Fruit fly (Drosophila melanogaster) whole organism, embryonic: ENCODE data around the gene CRAT.

Experiments
- BtbVII ChIP-seq: fragments of 200-800 bp; sonication (Bioruptor generic); optimal IDR thresholded peaks from 3 replicates; lab custom pipeline; 2017; ENCODE audit warnings: missing biosample characterization, mild to moderate bottlenecking, missing genetic modification characterization
- Bteb2 ChIP-seq: fragments of 200-800 bp; sonication (Bioruptor generic); optimal IDR thresholded peaks from 2 replicates; lab custom pipeline; 2016; ENCODE audit warnings: missing biosample characterization, missing genetic modification characterization
- CG10565 ChIP-seq: fragments of 200-800 bp; sonication (Bioruptor generic); optimal IDR thresholded peaks from 3 replicates; lab custom pipeline; 2016; ENCODE audit warnings: missing biosample characterization, mild to moderate bottlenecking, missing genetic modification characterization
- CG11398 ChIP-seq: fragments of 200-800 bp; sonication (Bioruptor generic); optimal IDR thresholded peaks from 2 replicates; lab custom pipeline; 2016; ENCODE audit warnings: missing biosample characterization, missing genetic modification characterization
- CG1233 ChIP-seq: fragments of 200-800 bp; sonication (Bioruptor generic); optimal IDR thresholded peaks from 4 replicates; lab custom pipeline; 2018; ENCODE audit warnings: missing biosample characterization, mild to moderate bottlenecking, missing genetic modification characterization
- CG12744 ChIP-seq: fragments of 200-800 bp; sonication (Bioruptor generic); optimal IDR thresholded peaks from 2 replicates; lab custom pipeline; 2016; ENCODE audit warnings: missing biosample characterization, missing genetic modification characterization
- CG14710 ChIP-seq: fragments of 200-800 bp; sonication (Bioruptor generic); optimal IDR thresholded peaks from 3 replicates; lab custom pipeline; 2019; ENCODE audit warnings: missing biosample characterization, mild to moderate bottlenecking, missing genetic modification characterization, moderate library complexity
- CG17568 ChIP-seq: fragments of 200-800 bp; sonication (Bioruptor generic); optimal IDR thresholded peaks from 2 replicates; lab custom pipeline; 2018; ENCODE audit warnings: missing biosample characterization, mild to moderate bottlenecking, missing genetic modification characterization, moderate library complexity
- CG17612 ChIP-seq: fragments of 200-800 bp; sonication (Bioruptor generic); IDR thresholded peaks from 2 replicates; pipeline ENCODE4 v1.3.6; 2022; ENCODE audit warnings: missing biosample characterization, missing genetic modification characterization
- CG18011 ChIP-seq: fragments of 200-800 bp; sonication (Bioruptor generic); optimal IDR thresholded peaks from 2 replicates; lab custom pipeline; 2017; ENCODE audit warnings: missing biosample characterization, missing genetic modification characterization, mild to moderate bottlenecking, moderate library complexity, missing genotype
- CG18619 ChIP-seq: fragments of 200-800 bp; sonication (Bioruptor generic); optimal IDR thresholded peaks from 3 replicates; lab custom pipeline; 2017; ENCODE audit warnings: missing biosample characterization, mild to moderate bottlenecking, missing genetic modification characterization
- CG2129 ChIP-seq: fragments of 200-800 bp; sonication (Bioruptor generic); IDR thresholded peaks from 2 replicates; pipeline ENCODE4 v1.3.6; 2022; ENCODE audit warnings: missing biosample characterization, missing genetic modification characterization; ENCODE audit not compliant: partially characterized antibody
- CG2889 ChIP-seq: fragments of 200-800 bp; sonication (Bioruptor generic); IDR thresholded peaks from 3 replicates; pipeline ENCODE4 v1.3.6; 2022; ENCODE audit warnings: missing biosample characterization, missing genetic modification characterization
- CG30020 ChIP-seq: fragments of 200-800 bp; optimal IDR thresholded peaks from 2 replicates; lab custom pipeline; 2019; ENCODE audit warnings: missing biosample characterization, mild to moderate bottlenecking, missing genetic modification characterization, moderate library complexity
- CG32767 ChIP-seq: fragments of 200-800 bp; sonication (Bioruptor generic); IDR thresholded peaks from 2 replicates; pipeline ENCODE4 v1.3.6; 2022; ENCODE audit warnings: missing biosample characterization, missing genetic modification characterization
- CG3847 ChIP-seq: fragments of 200-800 bp; sonication (Bioruptor generic); IDR thresholded peaks from 2 replicates; pipeline ENCODE4 v1.3.6; 2022; ENCODE audit warnings: missing biosample characterization, missing genetic modification characterization
- CG5245 ChIP-seq: fragments of 200-800 bp; sonication (Bioruptor generic); optimal IDR thresholded peaks from 3 replicates; lab custom pipeline; 2016; ENCODE audit warnings: missing biosample characterization, missing genetic modification characterization
- CG6791 ChIP-seq: fragments of 200-800 bp; sonication (Bioruptor generic); IDR thresholded peaks from 3 replicates; pipeline ENCODE4 v1.3.6; 2022; ENCODE audit warnings: missing biosample characterization, missing genetic modification characterization; ENCODE audit not compliant: partially characterized antibody
- CG6854 ChIP-seq: fragments of 200-800 bp; sonication (Bioruptor generic); optimal IDR thresholded peaks from 3 replicates; lab custom pipeline; 2017; ENCODE audit warnings: missing biosample characterization, mild to moderate bottlenecking, missing genetic modification characterization
- CG7928 ChIP-seq: fragments of 200-800 bp; sonication (Bioruptor generic); optimal IDR thresholded peaks from 2 replicates; lab custom pipeline; 2017; ENCODE audit warnings: missing biosample characterization, mild to moderate bottlenecking, missing genetic modification characterization
- CG8089 ChIP-seq: fragments of 200-800 bp; sonication (Bioruptor generic); optimal IDR thresholded peaks from 3 replicates; lab custom pipeline; 2016; ENCODE audit warnings: missing biosample characterization, missing genetic modification characterization
- CG8765 ChIP-seq: fragments of 200-800 bp; sonication (Bioruptor generic); IDR thresholded peaks from 2 replicates; pipeline ENCODE4 v1.3.6; 2022; ENCODE audit warnings: missing biosample characterization, missing genetic modification characterization
- CG9932 ChIP-seq: fragments of 200-800 bp; sonication (Bioruptor generic); IDR thresholded peaks from 2 replicates; pipeline ENCODE4 v1.3.6; 2022; ENCODE audit warnings: missing biosample characterization, missing genetic modification characterization
- CTCF ChIP-seq: fragments of 200-800 bp; sonication (Bioruptor generic); optimal IDR thresholded peaks from 2 replicates; lab custom pipeline; 2017; ENCODE audit warnings: missing biosample characterization, mild to moderate bottlenecking, missing genetic modification characterization, moderate library complexity
- Deaf1 ChIP-seq: fragments of 200-800 bp; optimal IDR thresholded peaks from 3 replicates; lab custom pipeline; 2019; ENCODE audit warnings: missing biosample characterization, mild to moderate bottlenecking, missing genetic modification characterization, moderate library complexity
- Dll ChIP-seq: fragments of 200-800 bp; sonication (Bioruptor generic); IDR thresholded peaks from 4 replicates; pipeline ENCODE4 v1.3.6; 2022; ENCODE audit warnings: missing biosample characterization, missing genetic modification characterization; ENCODE audit not compliant: partially characterized antibody
- Fer2 ChIP-seq: fragments of 200-800 bp; sonication (Bioruptor generic); optimal IDR thresholded peaks from 2 replicates; lab custom pipeline; 2018; ENCODE audit warnings: missing biosample characterization, mild to moderate bottlenecking, missing genetic modification characterization, moderate library complexity
- HLH54F ChIP-seq: fragments of 200-800 bp; sonication (Bioruptor generic); optimal IDR thresholded peaks from 3 replicates; lab custom pipeline; 2016; ENCODE audit warnings: missing biosample characterization, missing genetic modification characterization
- Hr51 ChIP-seq, 2 experiments: fragments of 200-800 bp; sonication (Bioruptor generic); optimal IDR thresholded peaks; 2 replicates in 1 of 2; 3 replicates in 1 of 2; lab custom pipeline; 2016 to 2018; ENCODE audit warnings: missing biosample characterization in 2 of 2, missing genetic modification characterization in 2 of 2, mild to moderate bottlenecking in 1 of 2, moderate library complexity in 1 of 2
- Lpt ChIP-seq: fragments of >200 bp; optimal IDR thresholded peaks from 2 replicates; lab custom pipeline; 2018; ENCODE audit warnings: missing biosample characterization, missing genetic modification characterization
- MBD-R2 ChIP-seq: fragments of 200-800 bp; sonication (Bioruptor generic); IDR thresholded peaks from 2 replicates; pipeline ENCODE4 v1.3.6; 2022; ENCODE audit warnings: missing biosample characterization, missing genetic modification characterization
- Myb ChIP-seq: fragments of 200-800 bp; sonication (Bioruptor generic); optimal IDR thresholded peaks from 2 replicates; lab custom pipeline; 2016; ENCODE audit warnings: missing biosample characterization, missing genetic modification characterization
- Rfx ChIP-seq: fragments of 200-800 bp; sonication (Bioruptor generic); IDR thresholded peaks from 2 replicates; pipeline ENCODE4 v1.3.6; 2022; ENCODE audit warnings: missing biosample characterization, missing genetic modification characterization
- Ssrp ChIP-seq: fragments of 200-800 bp; sonication (Bioruptor generic); optimal IDR thresholded peaks from 2 replicates; lab custom pipeline; 2018; ENCODE audit warnings: missing biosample characterization, mild to moderate bottlenecking, missing genetic modification characterization, moderate library complexity
- Tbp ChIP-seq: fragments of >200 bp; optimal IDR thresholded peaks from 2 replicates; lab custom pipeline; 2018; ENCODE audit warnings: missing biosample characterization, missing genetic modification characterization
- abd-A ChIP-seq: fragments of 200-800 bp; sonication (Bioruptor generic); optimal IDR thresholded peaks from 3 replicates; lab custom pipeline; 2019; ENCODE audit warnings: missing biosample characterization, mild to moderate bottlenecking, missing genetic modification characterization, moderate library complexity
- ase ChIP-seq: fragments of 200-800 bp; sonication (Bioruptor generic); IDR thresholded peaks from 3 replicates; pipeline ENCODE4 v1.3.6; 2022; ENCODE audit warnings: missing biosample characterization, missing genetic modification characterization
- chm ChIP-seq: fragments of 200-800 bp; sonication (Bioruptor generic); IDR thresholded peaks from 2 replicates; pipeline ENCODE4 v1.3.6; 2022; ENCODE audit warnings: missing biosample characterization, missing genetic modification characterization
- crol ChIP-seq: fragments of 200-800 bp; sonication (Bioruptor generic); IDR thresholded peaks from 2 replicates; pipeline ENCODE4 v1.3.6; 2022; ENCODE audit warnings: missing biosample characterization, missing genetic modification characterization
- dpn ChIP-seq, 2 experiments: fragments of 200-800 bp; sonication (Bioruptor generic); optimal IDR thresholded peaks; 3 replicates each; lab custom pipeline; 2016; ENCODE audit warnings: missing biosample characterization in 2 of 2, missing genetic modification characterization in 2 of 2
- gce ChIP-seq: fragments of 200-800 bp; sonication (Bioruptor generic); IDR thresholded peaks from 3 replicates; pipeline ENCODE4 v1.3.6; 2022; ENCODE audit warnings: missing biosample characterization, missing genetic modification characterization
- gfzf ChIP-seq: fragments of 200-800 bp; sonication (Bioruptor generic); optimal IDR thresholded peaks from 2 replicates; lab custom pipeline; 2016; ENCODE audit warnings: missing biosample characterization, mild to moderate bottlenecking, missing genetic modification characterization, moderate library complexity
- gt ChIP-seq: fragments of 200-800 bp; sonication (Bioruptor generic); IDR thresholded peaks from 2 replicates; pipeline ENCODE4 v1.3.6; 2022; ENCODE audit warnings: missing biosample characterization, missing genetic modification characterization
- hbn ChIP-seq: fragments of 200-800 bp; sonication (Bioruptor generic); IDR thresholded peaks from 2 replicates; pipeline ENCODE4 v1.3.6; 2022; ENCODE audit warnings: missing biosample characterization, missing genetic modification characterization; ENCODE audit not compliant: partially characterized antibody
- inv ChIP-seq: fragments of 200-800 bp; sonication (Bioruptor generic); IDR thresholded peaks from 2 replicates; pipeline ENCODE4 v1.3.6; 2022; ENCODE audit warnings: missing biosample characterization, missing genetic modification characterization; ENCODE audit not compliant: partially characterized antibody
- nau ChIP-seq: fragments of 200-800 bp; sonication (Bioruptor generic); optimal IDR thresholded peaks from 3 replicates; lab custom pipeline; 2017; ENCODE audit warnings: missing biosample characterization, mild to moderate bottlenecking, missing genetic modification characterization, missing genetic modification reagents
- nerfin-2 ChIP-seq: fragments of 200-800 bp; sonication (Bioruptor generic); IDR thresholded peaks from 2 replicates; pipeline ENCODE4 v1.3.6; 2022; ENCODE audit warnings: missing biosample characterization, missing genetic modification characterization; ENCODE audit not compliant: partially characterized antibody
- psq ChIP-seq: fragments of 200-800 bp; sonication (Bioruptor generic); optimal IDR thresholded peaks from 2 replicates; lab custom pipeline; 2017; ENCODE audit warnings: missing biosample characterization, missing genetic modification characterization
- pzg ChIP-seq: fragments of 200-800 bp; sonication (Bioruptor generic); optimal IDR thresholded peaks from 3 replicates; lab custom pipeline; 2018; ENCODE audit warnings: missing biosample characterization, mild to moderate bottlenecking, missing genetic modification characterization, moderate library complexity
- ssp ChIP-seq: fragments of 200-800 bp; sonication (Bioruptor generic); IDR thresholded peaks from 2 replicates; pipeline ENCODE4 v1.3.6; 2022; ENCODE audit warnings: missing biosample characterization, missing genetic modification characterization
- unc-4 ChIP-seq: fragments of 200-800 bp; sonication (Bioruptor generic); IDR thresholded peaks from 2 replicates; pipeline ENCODE4 v1.3.6; 2022; ENCODE audit warnings: missing biosample characterization, missing genetic modification characterization; ENCODE audit not compliant: partially characterized antibody

Gene CRAT

dm6 chr3R:6345814-6346213 is 30.0 kb downstream of the CRAT start, which contains the start of the genes SmD2 and CG18048 (continued):
- no peak for TF ChIP-seq CG2889 (GFP tag; lab: Robert Waterston, UW)
- TF ChIP-seq CG11398 (GFP tag; lab: Kevin White, UChicago) = no peak
- TF ChIP-seq CG8765 = no peak
- peak; percentile 54 for TF ChIP-seq CG2129 (GFP tag; lab: Robert Waterston, UW)
- TF ChIP-seq CG5245 = no peak
- TF ChIP-seq CG12744 (GFP tag; lab: Kevin White, UChicago) = no peak
- peak; percentile 65 for TF ChIP-seq hbn (GFP tag; lab: Robert Waterston, UW)
- no peak for TF ChIP-seq CG18619
- peak; percentile 61 for TF ChIP-seq Myb (GFP tag; lab: Kevin White, UChicago)
- peak; percentile 93 for TF ChIP-seq CG7928 (GFP tag; lab: Kevin White, UChicago)
- no peak for TF ChIP-seq gce (GFP tag; lab: Robert Waterston, UW)
- peak; percentile 92 for TF ChIP-seq MBD-R2 (GFP tag; lab: Robert Waterston, UW)
- no peak for TF ChIP-seq CG1233
- TF ChIP-seq pzg (GFP tag; lab: Kevin White, UChicago) = peak; percentile 69
- no peak for TF ChIP-seq CG32767
- peak; percentile 30; the same call in 1 of the 2 replicates for TF ChIP-seq CG9932
- TF ChIP-seq unc-4 (GFP tag; lab: Robert Waterston, UW) = peak; percentile 79
- TF ChIP-seq Deaf1 = peak; percentile 50
- TF ChIP-seq chm = no peak
- TF ChIP-seq psq = no peak
- no peak; the same call in 1 of the 2 replicates for TF ChIP-seq ssp
- peak; percentile 67 for TF ChIP-seq CG30020 (tag; lab: Kevin White, UChicago)
- no peak for TF ChIP-seq CG10565
- no peak for TF ChIP-seq CG8089
- TF ChIP-seq CTCF (GFP tag; lab: Kevin White, UChicago) = peak; percentile 22
- TF ChIP-seq abd-A (tag; lab: Kevin White, UChicago) = no peak
- no peak for TF ChIP-seq gt (GFP tag; lab: Robert Waterston, UW)
- no peak; the same call in 2 of the 3 replicates for TF ChIP-seq CG6791 (GFP tag; lab: Robert Waterston, UW)
- no peak for TF ChIP-seq Lpt (GFP tag; lab: Kevin White, UChicago)
- TF ChIP-seq nerfin-2 (GFP tag; lab: Robert Waterston, UW) = peak; percentile 54; the same call in 1 of the 2 replicates
- no peak for TF ChIP-seq Fer2
- TF ChIP-seq crol (GFP tag; lab: Robert Waterston, UW) = no peak
- no peak for TF ChIP-seq CG17612 (GFP tag; lab: Robert Waterston, UW)
- TF ChIP-seq Ssrp = peak; percentile 16
- no peak for TF ChIP-seq Hr51 (GFP tag; optimal IDR thresholded peaks at IDR 0.05; lab: Kevin White, UChicago)
- TF ChIP-seq dpn (GFP tag; optimal IDR thresholded peaks at IDR 0.05; lab: Kevin White, UChicago) = peak in 1 of 2 experiments; percentile 7
- TF ChIP-seq ase (GFP tag; lab: Robert Waterston, UW) = no peak
- TF ChIP-seq CG14710 (tag; lab: Kevin White, UChicago) = peak; percentile 78
- no peak for TF ChIP-seq Bteb2
- no peak for TF ChIP-seq HLH54F (GFP tag; lab: Kevin White, UChicago)
- no peak for TF ChIP-seq nau
- TF ChIP-seq Tbp (GFP tag; lab: Kevin White, UChicago) = no peak
- no peak for TF ChIP-seq BtbVII (GFP tag; lab: Kevin White, UChicago)
- no peak for TF ChIP-seq CG18011 (GFP tag; lab: Kevin White, UChicago)
- peak; percentile 85 for TF ChIP-seq Dll (GFP tag; lab: Robert Waterston, UW)
- TF ChIP-seq Rfx (GFP tag; lab: Robert Waterston, UW) = no peak
- TF ChIP-seq gfzf = peak; percentile 86
- TF ChIP-seq inv (GFP tag; lab: Robert Waterston, UW) = peak; percentile 75
- no peak for TF ChIP-seq CG6854 (GFP tag; lab: Kevin White, UChicago)
- no peak for TF ChIP-seq CG17568 (GFP tag; lab: Kevin White, UChicago)
- TF ChIP-seq CG3847 (GFP tag; lab: Robert Waterston, UW) = peak; percentile 54; the same call in 1 of the 2 replicates
